Fruit fly (Drosophila melanogaster) whole organism, embryonic: ENCODE data around the gene sordd2.

Source experiments
- ATbp ChIP-seq: fragments of 200-800 bp; sonication (Bioruptor generic); optimal IDR thresholded peaks from 2 replicates; lab custom pipeline; 2017; ENCODE audit warnings: missing biosample characterization, mild to moderate bottlenecking, missing genetic modification characterization, missing genetic modification reagents
- Bgb ChIP-seq: fragments of 200-800 bp; sonication (Bioruptor generic); IDR thresholded peaks from 2 replicates; pipeline ENCODE4 v1.3.6; 2022; ENCODE audit warnings: missing biosample characterization, missing genetic modification characterization; ENCODE audit not compliant: partially characterized antibody
- CG11085 ChIP-seq: fragments of 200-800 bp; sonication (Bioruptor generic); IDR thresholded peaks from 2 replicates; pipeline ENCODE4 v1.3.6; 2022; ENCODE audit warnings: missing biosample characterization, missing genetic modification characterization
- CG11696 ChIP-seq: fragments of 200-800 bp; sonication (Bioruptor generic); IDR thresholded peaks from 2 replicates; pipeline ENCODE4 v1.3.6; 2022; ENCODE audit warnings: missing biosample characterization, missing genetic modification characterization
- CG14710 ChIP-seq: fragments of 200-800 bp; sonication (Bioruptor generic); optimal IDR thresholded peaks from 3 replicates; lab custom pipeline; 2019; ENCODE audit warnings: missing biosample characterization, mild to moderate bottlenecking, missing genetic modification characterization, moderate library complexity
- CG15073 ChIP-seq: fragments of 200-800 bp; sonication (Bioruptor generic); optimal IDR thresholded peaks from 2 replicates; lab custom pipeline; 2016; ENCODE audit warnings: missing biosample characterization, missing genetic modification characterization
- CG17328 ChIP-seq: fragments of 200-800 bp; sonication (Bioruptor generic); IDR thresholded peaks from 2 replicates; pipeline ENCODE4 v1.3.6; 2022; ENCODE audit warnings: missing biosample characterization, missing genetic modification characterization
- CG17612 ChIP-seq: fragments of 200-800 bp; sonication (Bioruptor generic); IDR thresholded peaks from 2 replicates; pipeline ENCODE4 v1.3.6; 2022; ENCODE audit warnings: missing biosample characterization, missing genetic modification characterization
- CG1832 ChIP-seq: fragments of 200-800 bp; sonication (Bioruptor generic); optimal IDR thresholded peaks from 2 replicates; lab custom pipeline; 2017; ENCODE audit warnings: missing biosample characterization, mild to moderate bottlenecking, missing genetic modification characterization, inconsistent platforms
- CG18619 ChIP-seq: fragments of 200-800 bp; sonication (Bioruptor generic); optimal IDR thresholded peaks from 3 replicates; lab custom pipeline; 2017; ENCODE audit warnings: missing biosample characterization, mild to moderate bottlenecking, missing genetic modification characterization
- CG3065 ChIP-seq: fragments of 200-800 bp; sonication (Bioruptor generic); optimal IDR thresholded peaks from 2 replicates; lab custom pipeline; 2016; ENCODE audit warnings: missing biosample characterization, missing genetic modification characterization
- CG31441 ChIP-seq: fragments of 200-800 bp; sonication (Bioruptor generic); IDR thresholded peaks from 2 replicates; pipeline ENCODE4 v1.3.6; 2022; ENCODE audit warnings: missing biosample characterization, missing genetic modification characterization
- CG3838 ChIP-seq: fragments of 200-800 bp; sonication (Bioruptor generic); optimal IDR thresholded peaks from 3 replicates; lab custom pipeline; 2016; ENCODE audit warnings: missing biosample characterization, missing genetic modification characterization
- CG4282 ChIP-seq: fragments of 200-800 bp; sonication (Bioruptor generic); optimal IDR thresholded peaks from 2 replicates; lab custom pipeline; 2016; ENCODE audit warnings: missing biosample characterization, missing genetic modification characterization
- CG4617 ChIP-seq: fragments of 200-800 bp; sonication (Bioruptor generic); optimal IDR thresholded peaks from 3 replicates; lab custom pipeline; 2016; ENCODE audit warnings: missing biosample characterization, missing genetic modification characterization, borderline replicate concordance
- CG7745 ChIP-seq: fragments of 200-800 bp; sonication (Bioruptor generic); optimal IDR thresholded peaks from 2 replicates; lab custom pipeline; 2018; ENCODE audit warnings: missing biosample characterization, mild to moderate bottlenecking, missing genetic modification characterization, moderate library complexity
- CG7928 ChIP-seq: fragments of 200-800 bp; sonication (Bioruptor generic); optimal IDR thresholded peaks from 2 replicates; lab custom pipeline; 2017; ENCODE audit warnings: missing biosample characterization, mild to moderate bottlenecking, missing genetic modification characterization
- CG8281 ChIP-seq: fragments of 200-800 bp; sonication (Bioruptor generic); optimal IDR thresholded peaks from 2 replicates; lab custom pipeline; 2018; ENCODE audit warnings: missing biosample characterization, mild to moderate bottlenecking, missing genetic modification characterization, moderate library complexity
- CG8359 ChIP-seq: fragments of 200-800 bp; sonication (Bioruptor generic); optimal IDR thresholded peaks from 2 replicates; lab custom pipeline; 2017; ENCODE audit warnings: missing biosample characterization, mild to moderate bottlenecking, missing genetic modification characterization, borderline replicate concordance
- CG9727 ChIP-seq: fragments of 200-800 bp; sonication (Bioruptor generic); optimal IDR thresholded peaks from 3 replicates; lab custom pipeline; 2017; ENCODE audit warnings: missing biosample characterization, mild to moderate bottlenecking, missing genetic modification characterization
- CHES-1-like ChIP-seq: fragments of 200-800 bp; sonication (Bioruptor generic); optimal IDR thresholded peaks from 2 replicates; lab custom pipeline; 2016; ENCODE audit warnings: missing biosample characterization, missing genetic modification characterization
- Camta ChIP-seq: fragments of 200-800 bp; sonication (Bioruptor generic); optimal IDR thresholded peaks from 2 replicates; lab custom pipeline; 2016; ENCODE audit warnings: missing biosample characterization, missing genetic modification characterization
- Chrac-16 ChIP-seq: fragments of 200-800 bp; sonication (Bioruptor generic); optimal IDR thresholded peaks from 3 replicates; lab custom pipeline; 2016; ENCODE audit warnings: missing biosample characterization, missing genetic modification characterization
- Dip3 ChIP-seq: fragments of 200-800 bp; sonication (Bioruptor generic); optimal IDR thresholded peaks from 3 replicates; lab custom pipeline; 2016; ENCODE audit warnings: missing biosample characterization, missing genetic modification characterization
- E2f2 ChIP-seq: fragments of 200-800 bp; sonication (Bioruptor generic); IDR thresholded peaks from 2 replicates; pipeline ENCODE4 v1.3.6; 2022; ENCODE audit warnings: missing biosample characterization, missing genetic modification characterization
- Eip74EF ChIP-seq, 2 experiments: fragments of 200-800 bp in 1 of 2; fragments of >200 bp in 1 of 2; sonication (Bioruptor generic) in 1 of 2; optimal IDR thresholded peaks; 2 replicates each; lab custom pipeline; 2017 to 2019; ENCODE audit warnings: missing biosample characterization in 2 of 2, missing genetic modification characterization in 2 of 2, mild to moderate bottlenecking in 1 of 2, moderate library complexity in 1 of 2
- GATAe ChIP-seq: fragments of 200-800 bp; sonication (Bioruptor generic); conservative IDR thresholded peaks from 2 replicates; pipeline ENCODE4 v1.3.6; 2022; ENCODE audit warnings: missing biosample characterization, missing genetic modification characterization
- Kr ChIP-seq: fragments of 200-800 bp; sonication (Bioruptor generic); optimal IDR thresholded peaks from 2 replicates; lab custom pipeline; 2017; ENCODE audit warnings: missing biosample characterization, mild to moderate bottlenecking, missing genetic modification characterization
- MESR4 ChIP-seq: fragments of 200-800 bp; sonication (Bioruptor generic); optimal IDR thresholded peaks from 2 replicates; lab custom pipeline; 2018; ENCODE audit warnings: missing biosample characterization, mild to moderate bottlenecking, missing genetic modification characterization, moderate library complexity
- Meics ChIP-seq: fragments of 200-800 bp; sonication (Bioruptor generic); optimal IDR thresholded peaks from 2 replicates; lab custom pipeline; 2017; ENCODE audit warnings: missing biosample characterization, mild to moderate bottlenecking, missing genetic modification characterization
- Myb ChIP-seq: fragments of 200-800 bp; sonication (Bioruptor generic); optimal IDR thresholded peaks from 2 replicates; lab custom pipeline; 2016; ENCODE audit warnings: missing biosample characterization, missing genetic modification characterization
- Nf-YA ChIP-seq: fragments of 200-800 bp; sonication (Bioruptor generic); IDR thresholded peaks from 2 replicates; pipeline ENCODE4 v1.3.6; 2022; ENCODE audit warnings: missing biosample characterization, missing genetic modification characterization
- Rx ChIP-seq: fragments of 200-800 bp; sonication (Bioruptor generic); IDR thresholded peaks from 2 replicates; pipeline ENCODE4 v1.3.6; 2022; ENCODE audit warnings: missing biosample characterization, missing genetic modification characterization
- az2 ChIP-seq: fragments of 200-800 bp; sonication (Bioruptor generic); optimal IDR thresholded peaks from 3 replicates; lab custom pipeline; 2016; ENCODE audit warnings: missing biosample characterization, missing genetic modification characterization
- br ChIP-seq: fragments of >200 bp; optimal IDR thresholded peaks from 2 replicates; lab custom pipeline; 2017
- croc ChIP-seq: fragments of 200-800 bp; sonication (Bioruptor generic); conservative IDR thresholded peaks from 3 replicates; pipeline ENCODE4 v1.3.6; 2022; ENCODE audit warnings: missing biosample characterization, missing genetic modification characterization
- crol ChIP-seq: fragments of 200-800 bp; sonication (Bioruptor generic); IDR thresholded peaks from 2 replicates; pipeline ENCODE4 v1.3.6; 2022; ENCODE audit warnings: missing biosample characterization, missing genetic modification characterization
- crp ChIP-seq, 2 experiments: fragments of 200-800 bp; sonication (Bioruptor generic); optimal IDR thresholded peaks; 2 replicates in 1 of 2; 3 replicates in 1 of 2; lab custom pipeline; 2017; ENCODE audit warnings: missing biosample characterization in 2 of 2, missing genetic modification characterization in 2 of 2, mild to moderate bottlenecking in 1 of 2, moderate library complexity in 1 of 2
- dysf ChIP-seq: fragments of 200-800 bp; sonication (Bioruptor generic); IDR thresholded peaks from 3 replicates; pipeline ENCODE4 v1.3.6; 2022; ENCODE audit warnings: missing biosample characterization, missing genetic modification characterization
- hkb ChIP-seq, 2 experiments: fragments of 200-800 bp in 1 of 2; fragments of >200 bp in 1 of 2; sonication (Bioruptor generic) in 1 of 2; IDR thresholded peaks in 1 of 2; optimal IDR thresholded peaks in 1 of 2; 2 replicates each; pipeline versions ENCODE4 v1.3.6 to Lab custom; 2017 to 2022; ENCODE audit warnings: missing biosample characterization in 1 of 2, missing genetic modification characterization in 1 of 2
- hth ChIP-seq: fragments of >200 bp; optimal IDR thresholded peaks from 2 replicates; lab custom pipeline; 2017; ENCODE audit warnings: inconsistent platforms
- ind ChIP-seq: fragments of 200-800 bp; sonication (Bioruptor generic); optimal IDR thresholded peaks from 3 replicates; lab custom pipeline; 2016; ENCODE audit warnings: missing biosample characterization, missing genetic modification characterization
- klu ChIP-seq: fragments of 200-800 bp; sonication (Bioruptor generic); IDR thresholded peaks from 2 replicates; pipeline ENCODE4 v1.3.6; 2022; ENCODE audit warnings: missing biosample characterization, missing genetic modification characterization
- lab ChIP-seq: fragments of 200-800 bp; sonication (Bioruptor generic); optimal IDR thresholded peaks from 3 replicates; lab custom pipeline; 2017; ENCODE audit warnings: missing biosample characterization, missing genetic modification characterization, mild to moderate bottlenecking, moderate library complexity, missing genetic modification reagents
- nom ChIP-seq: fragments of 200-800 bp; sonication (Bioruptor generic); optimal IDR thresholded peaks from 2 replicates; lab custom pipeline; 2017; ENCODE audit warnings: missing biosample characterization, missing genetic modification characterization, mild to moderate bottlenecking, moderate library complexity, missing genetic modification reagents
- otp ChIP-seq: fragments of 200-800 bp; sonication (Bioruptor generic); IDR thresholded peaks from 3 replicates; pipeline ENCODE4, ENCODE4 v1.3.6; 2022; ENCODE audit warnings: missing biosample characterization, missing genetic modification characterization
- pum ChIP-seq: fragments of 200-800 bp; sonication (Bioruptor generic); optimal IDR thresholded peaks from 2 replicates; lab custom pipeline; 2016; ENCODE audit warnings: missing biosample characterization, missing genetic modification characterization
- sna ChIP-seq: fragments of 200-800 bp; sonication (Bioruptor generic); IDR thresholded peaks from 2 replicates; pipeline ENCODE4 v1.3.6; 2022; ENCODE audit warnings: missing biosample characterization, missing genetic modification characterization; ENCODE audit not compliant: partially characterized antibody
- tx ChIP-seq: fragments of 200-800 bp; sonication (Bioruptor generic); optimal IDR thresholded peaks from 2 replicates; lab custom pipeline; 2016; ENCODE audit warnings: missing biosample characterization, missing genetic modification characterization
- vnd ChIP-seq: fragments of 200-800 bp; sonication (Bioruptor generic); IDR thresholded peaks from 3 replicates; pipeline ENCODE4 v1.3.6; 2022; ENCODE audit warnings: missing biosample characterization, missing genetic modification characterization; ENCODE audit not compliant: partially characterized antibody
- yki ChIP-seq: fragments of >200 bp; optimal IDR thresholded peaks from 3 replicates; lab custom pipeline; 2018
- zfh2 ChIP-seq: fragments of 200-800 bp; sonication (Bioruptor generic); optimal IDR thresholded peaks from 2 replicates; lab custom pipeline; 2016; ENCODE audit warnings: missing biosample characterization, missing genetic modification characterization

sordd2 gene

DNA sequence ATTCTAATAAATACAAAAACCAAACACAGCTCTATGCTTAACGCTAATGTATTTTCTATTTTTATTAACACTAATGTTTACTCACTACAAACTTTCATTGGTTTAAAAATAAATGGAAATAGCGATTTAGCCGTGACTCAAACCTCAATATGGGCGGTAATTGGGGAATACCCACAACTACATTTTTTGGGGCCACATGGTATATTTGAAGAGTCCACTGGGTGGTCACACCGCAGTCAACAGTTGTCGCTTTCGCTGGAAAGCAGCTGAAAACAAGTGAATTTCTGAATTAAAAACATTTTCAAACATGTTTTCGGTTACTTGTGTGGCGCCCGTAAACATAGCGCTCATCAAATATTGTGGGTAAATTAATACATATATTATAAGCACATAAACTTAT, 50.0 kb downstream of the sordd2 start, which contains the start of gene Mvd (continued):
- TF ChIP-seq CG15073 = no peak
- TF ChIP-seq CG8281 (tag; lab: Kevin White, UChicago) = no peak
- no peak for TF ChIP-seq tx
- TF ChIP-seq Rx = no peak
- TF ChIP-seq nom (GFP tag; lab: Kevin White, UChicago) = peak; percentile 7
- TF ChIP-seq CG4617 = peak; percentile 18
- TF ChIP-seq Kr (GFP tag; lab: Kevin White, UChicago) = no peak
- no peak for TF ChIP-seq vnd
- no peak for TF ChIP-seq ind (GFP tag; lab: Kevin White, UChicago)
- no peak for TF ChIP-seq klu
- TF ChIP-seq CG14710 (tag; lab: Kevin White, UChicago) = peak; percentile 75
- TF ChIP-seq Meics (GFP tag; lab: Kevin White, UChicago) = no peak
- peak; percentile 38 for TF ChIP-seq CG7928 (GFP tag; lab: Kevin White, UChicago)
- no peak for TF ChIP-seq Dip3 (GFP tag; lab: Kevin White, UChicago)
- TF ChIP-seq dysf (GFP tag; lab: Robert Waterston, UW) = no peak
- no peak for TF ChIP-seq yki
- TF ChIP-seq hth (lab: Kevin White, UChicago) = no peak
- TF ChIP-seq crp (GFP tag; optimal IDR thresholded peaks at IDR 0.05; lab: Kevin White, UChicago) = peak in 1 of 2 experiments; percentile 52
- TF ChIP-seq CG9727 (GFP tag; lab: Kevin White, UChicago) = no peak
- TF ChIP-seq Bgb = peak; percentile 51
- no peak for TF ChIP-seq Eip74EF (GFP tag; optimal IDR thresholded peaks at IDR 0.05; lab: Kevin White, UChicago)
- TF ChIP-seq CG7745 = no peak
- TF ChIP-seq croc (GFP tag; lab: Robert Waterston, UW) = no peak
- TF ChIP-seq Chrac-16 = no peak
- no peak for TF ChIP-seq CG17612
- no peak for TF ChIP-seq br (lab: Kevin White, UChicago)
- TF ChIP-seq CG11085 (GFP tag; lab: Robert Waterston, UW) = no peak
- TF ChIP-seq ATbp (GFP tag; lab: Kevin White, UChicago) = no peak
- TF ChIP-seq Nf-YA = no peak
- TF ChIP-seq CG3065 (GFP tag; lab: Kevin White, UChicago) = no peak
- TF ChIP-seq GATAe (GFP tag; lab: Robert Waterston, UW) = no peak
- TF ChIP-seq Camta = no peak
- peak; percentile 58 for TF ChIP-seq E2f2 (GFP tag; lab: Robert Waterston, UW)
- TF ChIP-seq lab (GFP tag; lab: Kevin White, UChicago) = no peak
- no peak for TF ChIP-seq CG17328 (GFP tag; lab: Robert Waterston, UW)
- TF ChIP-seq otp (GFP tag; lab: Robert Waterston, UW) = no peak
- no peak for TF ChIP-seq CG18619 (GFP tag; lab: Kevin White, UChicago)
- TF ChIP-seq CG1832 (GFP tag; lab: Kevin White, UChicago) = no peak
- TF ChIP-seq az2 = no peak
- TF ChIP-seq Myb = peak; percentile 53
- no peak for TF ChIP-seq CG31441
- no peak for TF ChIP-seq sna (GFP tag; lab: Robert Waterston, UW)
- no peak for TF ChIP-seq pum (GFP tag; lab: Kevin White, UChicago)
- TF ChIP-seq zfh2 (GFP tag; lab: Kevin White, UChicago) = no peak
- TF ChIP-seq CG8359 = no peak
- TF ChIP-seq CHES-1-like (GFP tag; lab: Kevin White, UChicago) = no peak
- TF ChIP-seq crol (GFP tag; lab: Robert Waterston, UW) = no peak
- peak; percentile 67 for TF ChIP-seq MESR4 (GFP tag; lab: Kevin White, UChicago)
- peak; percentile 17 for TF ChIP-seq hkb (optimal IDR thresholded peaks at IDR 0.05; lab: Kevin White, UChicago)
- no peak for TF ChIP-seq hkb (GFP tag; IDR thresholded peaks at IDR 0.05; lab: Robert Waterston, UW)
- no peak for TF ChIP-seq CG3838 (GFP tag; lab: Kevin White, UChicago)
- no peak for TF ChIP-seq CG4282
- TF ChIP-seq CG11696 (GFP tag; lab: Robert Waterston, UW) = no peak
